Fruit fly (Drosophila melanogaster) whole organism, prepupa: ENCODE results near the gene CG17786.

ENCODE experiments used
- Blimp-1 ChIP-seq: fragments of 200-800 bp; sonication (Bioruptor generic); optimal IDR thresholded peaks from 3 replicates; lab custom pipeline; 2017; ENCODE audit warnings: missing biosample characterization, missing genetic modification characterization, mild to moderate bottlenecking, moderate library complexity, missing genetic modification reagents
- cyc ChIP-seq: fragments of 200-800 bp; sonication (Bioruptor generic); optimal IDR thresholded peaks from 3 replicates; lab custom pipeline; 2016; ENCODE audit warnings: missing biosample characterization, missing genetic modification characterization
- eg ChIP-seq: fragments of 200-800 bp; sonication (Bioruptor generic); IDR thresholded peaks from 3 replicates; pipeline ENCODE4 v1.3.6; 2022; ENCODE audit warnings: missing biosample characterization, missing genetic modification characterization

dm6 chr3R:24186188-24186587 is 32.3 kb downstream of the CG17786 start, which contains the start of gene mora:
- TF ChIP-seq cyc (GFP tag; lab: Kevin White, UChicago) (no peak), Blimp-1 (no peak), eg (GFP tag; lab: Robert Waterston, UW) (no peak)
